Worm (Caenorhabditis elegans) whole organism, late embryonic: ENCODE data around the gene csn-6.

Experiments
- C38D4.7 ChIP-seq: fragments of 200-800 bp; sonication (Bioruptor generic); optimal IDR thresholded peaks from 2 replicates; lab custom pipeline; 2018; ENCODE audit warnings: mild to moderate bottlenecking, missing genetic modification characterization, moderate library complexity, missing compliant biosample characterization
- Y22D7AL.16 ChIP-seq: sonication (generic microtip); optimal IDR thresholded peaks from 2 replicates; lab custom pipeline; 2016; ENCODE audit warnings: missing genetic modification characterization, missing compliant biosample characterization
- ceh-18 ChIP-seq: sonication (generic microtip); optimal IDR thresholded peaks from 2 replicates; lab custom pipeline; 2016; ENCODE audit warnings: missing genetic modification characterization, missing compliant biosample characterization
- fkh-10 ChIP-seq: fragments of 150-350 bp; optimal IDR thresholded peaks from 2 replicates; lab custom pipeline; 2014; ENCODE audit warnings: missing biosample characterization, missing genetic modification reagents, missing genetic modification characterization
- nfya-1 ChIP-seq: sonication (generic microtip); optimal IDR thresholded peaks from 2 replicates; lab custom pipeline; 2017; ENCODE audit warnings: missing genetic modification characterization, mild to moderate bottlenecking, missing compliant biosample characterization, antibody characterized with exemption, moderate library complexity
- nhr-11 ChIP-seq: fragments of 150-350 bp; optimal IDR thresholded peaks from 2 replicates; lab custom pipeline; 2014; ENCODE audit warnings: missing biosample characterization, missing genetic modification characterization
- pag-3 ChIP-seq: sonication (generic microtip); optimal IDR thresholded peaks from 2 replicates; lab custom pipeline; 2016; ENCODE audit warnings: missing compliant biosample characterization, missing genetic modification characterization, borderline replicate concordance
- pha-2 ChIP-seq: sonication (generic microtip); optimal IDR thresholded peaks from 2 replicates; lab custom pipeline; 2017; ENCODE audit warnings: mild to moderate bottlenecking, missing genetic modification characterization, missing compliant biosample characterization
- pha-4 ChIP-seq: fragments of 150-350 bp; optimal IDR thresholded peaks from 2 replicates; lab custom pipeline; 2018; ENCODE audit warnings: missing biosample characterization, missing genetic modification reagents, missing genetic modification characterization
- pros-1 ChIP-seq: fragments of 150-350 bp; optimal IDR thresholded peaks from 2 replicates; lab custom pipeline; 2014; ENCODE audit warnings: missing biosample characterization, missing genetic modification reagents, missing genetic modification characterization
- tbx-2 ChIP-seq: sonication (generic microtip); optimal IDR thresholded peaks from 2 replicates; lab custom pipeline; 2016; ENCODE audit warnings: missing genetic modification characterization, missing compliant biosample characterization

DNA sequence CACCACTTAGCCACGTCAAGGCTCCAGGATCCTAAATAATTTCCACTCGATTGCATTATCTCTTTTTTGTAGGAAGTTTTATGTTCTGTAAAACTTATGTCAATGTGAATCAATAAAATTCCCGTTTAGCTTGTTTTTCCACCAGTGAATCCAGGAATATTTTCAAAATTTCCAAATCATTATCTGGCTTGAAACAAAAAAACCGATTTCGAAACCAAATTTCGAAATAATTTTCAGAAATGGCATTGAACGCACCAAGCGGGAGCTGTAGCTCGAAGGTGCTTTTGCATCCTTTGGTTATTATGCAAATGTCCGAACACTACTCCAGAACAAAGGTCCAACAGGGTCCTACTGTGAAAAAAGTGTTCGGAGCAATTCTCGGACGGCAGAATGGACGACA, at the start of gene csn-6:
- TF ChIP-seq fkh-10 (GFP tag; lab: Kevin White, UChicago) (no peak), Y22D7AL.16 (tag; lab: Kevin White, UChicago) (no peak), nhr-11 (no peak), tbx-2 (tag; lab: Kevin White, UChicago) (no peak), pag-3 (tag; lab: Kevin White, UChicago) (no peak), pha-2 (no peak), pha-4 (no peak), pros-1 (tag; lab: Kevin White, UChicago) (no peak), C38D4.7 (GFP tag; lab: Kevin White, UChicago) (no peak), ceh-18 (tag; lab: Kevin White, UChicago) (no peak), nfya-1 (tag; lab: Kevin White, UChicago) (no peak)
